Worm (Caenorhabditis elegans) whole organism, mixed stage, embryonic: ENCODE data around the gene Y102A5C.40.

Experiments used
- M03D4.4 ChIP-seq: sonication (generic microtip); optimal IDR thresholded peaks from 2 replicates; lab custom pipeline; 2017; ENCODE audit warnings: mild to moderate bottlenecking, missing genetic modification characterization, missing compliant biosample characterization
- bed-3 ChIP-seq: fragments of 200-800 bp; sonication (Bioruptor generic); optimal IDR thresholded peaks from 3 replicates; lab custom pipeline; 2018; ENCODE audit warnings: mild to moderate bottlenecking, missing genetic modification characterization, moderate library complexity, missing compliant biosample characterization
- blmp-1 ChIP-seq: fragments of 150-350 bp; optimal IDR thresholded peaks from 2 replicates; lab custom pipeline; 2014; ENCODE audit warnings: missing biosample characterization, missing genetic modification characterization
- ceh-39 ChIP-seq: fragments of 150-350 bp; optimal IDR thresholded peaks from 2 replicates; lab custom pipeline; 2014; ENCODE audit warnings: missing biosample characterization, missing genetic modification characterization
- ceh-43 ChIP-seq: fragments of 200-800 bp; sonication (Bioruptor generic); optimal IDR thresholded peaks from 2 replicates; lab custom pipeline; 2018; ENCODE audit warnings: mild to moderate bottlenecking, missing genetic modification characterization, moderate library complexity, missing compliant biosample characterization
- ceh-83 ChIP-seq: fragments of 200-800 bp; sonication (Bioruptor generic); optimal IDR thresholded peaks from 2 replicates; lab custom pipeline; 2018; ENCODE audit warnings: mild to moderate bottlenecking, missing genetic modification characterization, missing compliant biosample characterization
- ces-1 ChIP-seq: fragments of 150-350 bp; optimal IDR thresholded peaks from 2 replicates; lab custom pipeline; 2014; ENCODE audit warnings: missing biosample characterization, missing genetic modification reagents, missing genetic modification characterization
- cnd-1 ChIP-seq: fragments of 200-800 bp; sonication (Bioruptor generic); optimal IDR thresholded peaks from 2 replicates; lab custom pipeline; 2018; ENCODE audit warnings: mild to moderate bottlenecking, missing genetic modification characterization, missing compliant biosample characterization
- drap-1 ChIP-seq: fragments of 200-800 bp; sonication (Bioruptor generic); optimal IDR thresholded peaks from 3 replicates; lab custom pipeline; 2018; ENCODE audit warnings: mild to moderate bottlenecking, missing genetic modification characterization, missing compliant biosample characterization
- elt-1 ChIP-seq: sonication (generic microtip); optimal IDR thresholded peaks from 2 replicates; lab custom pipeline; 2017; ENCODE audit warnings: missing genetic modification characterization, mild to moderate bottlenecking, missing compliant biosample characterization, antibody characterized with exemption, moderate library complexity, borderline replicate concordance; ENCODE audit not compliant: insufficient read depth
- elt-3 ChIP-seq: fragments of 150-350 bp; optimal IDR thresholded peaks from 2 replicates; lab custom pipeline; 2014; ENCODE audit warnings: missing biosample characterization, missing genetic modification characterization
- flh-1 ChIP-seq: fragments of 200-800 bp; sonication (Bioruptor generic); optimal IDR thresholded peaks from 2 replicates; lab custom pipeline; 2018; ENCODE audit warnings: mild to moderate bottlenecking, missing genetic modification characterization, moderate library complexity, missing compliant biosample characterization
- ham-2 ChIP-seq: fragments of 200-800 bp; sonication (Bioruptor generic); optimal IDR thresholded peaks from 2 replicates; lab custom pipeline; 2018; ENCODE audit warnings: mild to moderate bottlenecking, missing genetic modification characterization, missing compliant biosample characterization
- hlh-1 ChIP-seq: fragments of 150-350 bp; optimal IDR thresholded peaks from 2 replicates; lab custom pipeline; 2014; ENCODE audit warnings: missing biosample characterization, missing genetic modification reagents, missing genetic modification characterization
- lin-13 ChIP-seq: fragments of 150-350 bp; optimal IDR thresholded peaks from 2 replicates; lab custom pipeline; 2014; ENCODE audit warnings: missing biosample characterization, missing genetic modification characterization
- lin-32 ChIP-seq: fragments of 200-800 bp; sonication (Bioruptor generic); optimal IDR thresholded peaks from 2 replicates; lab custom pipeline; 2018; ENCODE audit warnings: mild to moderate bottlenecking, missing genetic modification characterization, missing compliant biosample characterization
- lsy-2 ChIP-seq: fragments of 150-350 bp; optimal IDR thresholded peaks from 2 replicates; lab custom pipeline; 2014; ENCODE audit warnings: missing biosample characterization, missing genetic modification characterization
- mep-1 ChIP-seq: fragments of 150-350 bp; optimal IDR thresholded peaks from 2 replicates; lab custom pipeline; 2017; ENCODE audit warnings: missing biosample characterization, missing genetic modification reagents, missing genetic modification characterization, inconsistent platforms
- mls-2 ChIP-seq: sonication (generic microtip); optimal IDR thresholded peaks from 2 replicates; lab custom pipeline; 2016; ENCODE audit warnings: mild to moderate bottlenecking, missing genetic modification characterization, moderate library complexity, missing compliant biosample characterization
- nhr-12 ChIP-seq: fragments of 150-350 bp; optimal IDR thresholded peaks from 2 replicates; lab custom pipeline; 2014; ENCODE audit warnings: missing biosample characterization, missing genetic modification characterization
- nhr-2 ChIP-seq: fragments of 150-350 bp; optimal IDR thresholded peaks from 2 replicates; lab custom pipeline; 2014; ENCODE audit warnings: missing biosample characterization, missing genetic modification characterization
- nhr-237 ChIP-seq: fragments of 150-350 bp; optimal IDR thresholded peaks from 2 replicates; lab custom pipeline; 2014; ENCODE audit warnings: missing biosample characterization, missing genetic modification characterization
- nhr-28 ChIP-seq: fragments of 150-350 bp; optimal IDR thresholded peaks from 2 replicates; lab custom pipeline; 2014; ENCODE audit warnings: missing biosample characterization, missing genetic modification characterization
- nhr-76 ChIP-seq: sonication (generic microtip); optimal IDR thresholded peaks from 2 replicates; lab custom pipeline; 2017; ENCODE audit warnings: missing biosample characterization, missing genetic modification characterization
- pha-4 ChIP-seq: fragments of 150-350 bp; optimal IDR thresholded peaks from 2 replicates; lab custom pipeline; 2018; ENCODE audit warnings: missing biosample characterization, missing genetic modification reagents, missing genetic modification characterization
- sem-2 ChIP-seq: fragments of 200-800 bp; sonication (Bioruptor generic); optimal IDR thresholded peaks from 2 replicates; lab custom pipeline; 2018; ENCODE audit warnings: mild to moderate bottlenecking, missing genetic modification characterization, missing compliant biosample characterization
- snpc-4 ChIP-seq: fragments of 150-350 bp; optimal IDR thresholded peaks from 2 replicates; lab custom pipeline; 2014; ENCODE audit warnings: missing biosample characterization, missing genetic modification characterization
- sptf-1 ChIP-seq: sonication (generic microtip); optimal IDR thresholded peaks from 2 replicates; lab custom pipeline; 2017; ENCODE audit warnings: mild to moderate bottlenecking, missing genetic modification characterization, moderate library complexity, missing compliant biosample characterization
- unc-120 ChIP-seq: sonication (generic microtip); optimal IDR thresholded peaks from 2 replicates; lab custom pipeline; 2017; ENCODE audit warnings: missing genetic modification characterization, missing compliant biosample characterization; ENCODE audit not compliant: poor library complexity, severe bottlenecking
- unc-39 ChIP-seq: fragments of 150-350 bp; optimal IDR thresholded peaks from 2 replicates; lab custom pipeline; 2014; ENCODE audit warnings: missing biosample characterization, missing genetic modification characterization
- unc-62 ChIP-seq: fragments of 150-350 bp; optimal IDR thresholded peaks from 2 replicates; lab custom pipeline; 2014; ENCODE audit warnings: missing biosample characterization, missing genetic modification reagents, missing genetic modification characterization
- zip-8 ChIP-seq: fragments of 150-350 bp; optimal IDR thresholded peaks from 2 replicates; lab custom pipeline; 2014; ENCODE audit warnings: missing biosample characterization, missing genetic modification characterization
- ztf-11 ChIP-seq: fragments of 150-350 bp; optimal IDR thresholded peaks from 2 replicates; lab custom pipeline; 2014; ENCODE audit warnings: missing biosample characterization, missing genetic modification characterization

Gene Y102A5C.40

DNA sequence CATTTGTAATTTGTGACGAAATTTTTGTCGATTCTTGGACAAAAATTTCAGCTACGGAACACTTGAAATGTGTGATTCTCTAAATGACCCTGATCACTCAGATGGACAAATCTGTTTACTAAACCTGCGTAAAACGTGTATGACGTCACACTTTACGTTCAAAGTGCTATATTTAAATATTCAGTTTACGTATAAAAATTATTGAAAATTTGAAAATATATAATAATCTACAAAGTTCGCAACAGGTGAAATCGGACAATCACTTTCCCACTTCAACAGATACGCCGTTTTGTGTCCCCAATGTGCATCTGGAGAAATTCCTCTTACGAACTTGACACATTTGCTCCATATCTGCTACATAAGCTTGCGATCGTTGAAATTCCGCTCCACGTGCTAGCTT, 18.3 kb upstream of the Y102A5C.40 start, which contains the start of gene srh-131:
srh-131 (plus strand) TSS at position 301 of the 400 bp plus-strand sequence.
- TF ChIP-seq unc-120 (tag; lab: Kevin White, UChicago) (no peak), zip-8 (peak; percentile 53)

DNA sequence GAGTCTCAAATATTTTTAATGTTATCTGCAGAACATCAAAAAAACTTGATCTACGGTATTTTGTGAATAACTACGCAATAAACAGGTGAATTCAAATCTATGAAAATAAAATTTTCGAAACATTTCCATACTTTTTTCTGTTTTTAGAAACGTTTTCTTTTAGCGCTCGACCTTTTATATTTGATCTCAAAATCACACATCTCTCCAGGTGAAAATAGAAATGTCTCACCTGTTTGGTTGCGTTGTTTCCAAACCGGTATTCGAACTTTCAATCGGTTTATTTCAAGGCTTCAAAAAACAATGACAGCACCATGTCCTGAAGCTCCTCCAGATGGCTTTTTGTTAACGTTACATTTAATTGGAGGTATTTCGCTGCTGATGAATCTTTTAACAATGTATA, 14.2 kb upstream of the Y102A5C.40 start, which contains the start of gene sri-9:
sri-9 (plus strand) TSS at position 301 of the 400 bp plus-strand sequence.
- TF ChIP-seq sem-2, result no peak
- no peak for TF ChIP-seq nhr-76
- TF ChIP-seq snpc-4 (tag; lab: Kevin White, UChicago), result no peak
- no peak for TF ChIP-seq unc-120 (tag; lab: Kevin White, UChicago)
- TF ChIP-seq ces-1 (GFP tag; lab: Kevin White, UChicago), result no peak
- TF ChIP-seq M03D4.4 (tag; lab: Kevin White, UChicago), result no peak
- TF ChIP-seq ceh-83, result no peak
- no peak for TF ChIP-seq ceh-39 (tag; lab: Kevin White, UChicago)
- no peak for TF ChIP-seq flh-1 (GFP tag; lab: Kevin White, UChicago)
- no peak for TF ChIP-seq hlh-1
- TF ChIP-seq unc-39 (tag; lab: Kevin White, UChicago), result no peak
- no peak for TF ChIP-seq ceh-43 (GFP tag; lab: Kevin White, UChicago)
- TF ChIP-seq ham-2, result no peak
- no peak for TF ChIP-seq pha-4 (tag; lab: Kevin White, UChicago)
- no peak for TF ChIP-seq nhr-12 (tag; lab: Kevin White, UChicago)

DNA sequence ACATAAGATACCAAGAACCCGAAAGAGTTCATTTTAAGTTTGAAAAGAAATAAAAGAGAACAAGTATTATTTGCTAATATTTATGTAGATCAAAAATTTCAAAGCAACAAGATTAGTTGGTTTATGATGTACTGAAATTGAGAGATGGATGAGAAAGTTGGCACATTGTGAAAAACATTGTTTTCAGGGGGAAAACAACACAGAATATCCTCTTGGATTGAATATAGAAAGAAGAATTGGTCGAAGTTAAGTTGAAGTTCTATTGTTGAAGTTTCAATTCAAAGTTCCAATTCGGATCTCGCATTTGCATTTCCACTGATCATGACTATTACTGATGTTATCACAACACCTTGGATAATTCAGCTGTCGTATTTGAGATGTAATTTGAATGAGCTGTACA, 13.7 kb upstream of the Y102A5C.40 start:
- TF ChIP-seq cnd-1 (tag; lab: Kevin White, UChicago) (no peak), mep-1 (tag; lab: Kevin White, UChicago) (no peak), sem-2 (no peak), unc-62 (GFP tag; lab: Kevin White, UChicago) (no peak), sptf-1 (tag; lab: Kevin White, UChicago) (no peak), ces-1 (GFP tag; lab: Kevin White, UChicago) (no peak), unc-39 (tag; lab: Kevin White, UChicago) (no peak), M03D4.4 (tag; lab: Kevin White, UChicago) (no peak), ceh-83 (no peak), ceh-39 (tag; lab: Kevin White, UChicago) (no peak), blmp-1 (no peak), drap-1 (GFP tag; lab: Kevin White, UChicago) (no peak), lsy-2 (no peak), snpc-4 (tag; lab: Kevin White, UChicago) (no peak), pha-4 (tag; lab: Kevin White, UChicago) (no peak), lin-32 (GFP tag; lab: Kevin White, UChicago) (no peak), nhr-28 (tag; lab: Kevin White, UChicago) (no peak), elt-1 (tag; lab: Kevin White, UChicago) (no peak), elt-3 (tag; lab: Kevin White, UChicago) (no peak)

DNA sequence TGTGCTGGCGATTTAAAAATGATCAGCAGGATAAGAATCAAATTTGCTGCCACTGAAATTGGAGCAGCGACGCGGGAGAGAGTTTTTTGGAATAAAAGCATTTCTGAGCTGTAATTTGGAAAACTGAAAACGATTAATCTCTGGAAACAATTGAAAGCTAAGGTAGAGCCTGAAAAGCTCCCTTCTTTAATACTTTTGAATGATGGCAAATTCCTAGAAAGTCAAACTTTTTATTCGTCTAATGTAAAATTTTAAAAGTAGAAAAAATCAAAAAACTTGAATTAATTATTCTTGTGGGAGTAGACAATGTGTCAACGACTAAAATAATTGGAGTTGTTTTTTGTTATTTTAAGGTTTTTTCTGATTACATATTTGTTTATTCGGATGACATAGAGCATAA, 13.3 kb upstream of the Y102A5C.40 start, which contains the start of gene str-217:
str-217 (minus strand) TSS at position 101 of the 400 bp plus-strand sequence.
- TF ChIP-seq zip-8, result no peak
- no peak for TF ChIP-seq lin-32 (GFP tag; lab: Kevin White, UChicago)
- TF ChIP-seq unc-39 (tag; lab: Kevin White, UChicago), result no peak
- no peak for TF ChIP-seq M03D4.4 (tag; lab: Kevin White, UChicago)
- no peak for TF ChIP-seq mep-1 (tag; lab: Kevin White, UChicago)
- no peak for TF ChIP-seq ceh-39 (tag; lab: Kevin White, UChicago)
- TF ChIP-seq ceh-83, result no peak
- no peak for TF ChIP-seq drap-1 (GFP tag; lab: Kevin White, UChicago)
- TF ChIP-seq elt-1 (tag; lab: Kevin White, UChicago), result no peak
- TF ChIP-seq nhr-12 (tag; lab: Kevin White, UChicago), result no peak
- TF ChIP-seq unc-62 (GFP tag; lab: Kevin White, UChicago), result no peak
- TF ChIP-seq ztf-11, result no peak
- no peak for TF ChIP-seq nhr-237 (tag; lab: Kevin White, UChicago)
- no peak for TF ChIP-seq hlh-1
- no peak for TF ChIP-seq blmp-1
- no peak for TF ChIP-seq nhr-2 (tag; lab: Kevin White, UChicago)
- no peak for TF ChIP-seq flh-1 (GFP tag; lab: Kevin White, UChicago)
- TF ChIP-seq ces-1 (GFP tag; lab: Kevin White, UChicago), result no peak

DNA sequence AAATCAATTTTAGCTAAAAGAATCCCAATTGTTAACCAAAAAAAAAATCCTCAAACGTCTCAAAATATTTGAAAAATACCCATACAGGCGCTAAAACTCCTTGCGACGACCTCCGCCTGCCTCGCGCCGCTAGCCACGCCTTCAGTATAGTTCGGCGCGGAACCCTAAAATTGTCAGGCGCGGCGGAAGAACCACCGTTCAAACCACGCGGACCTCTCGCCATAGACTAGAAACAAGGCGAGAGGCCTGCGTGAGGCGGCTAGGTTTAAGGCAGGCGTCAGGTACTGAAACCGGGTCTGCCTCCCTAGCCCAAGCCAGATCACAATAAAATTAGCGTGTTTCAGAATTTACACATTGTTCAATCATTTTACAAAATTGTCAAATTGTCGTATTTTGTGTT, 5.4 kb upstream of the Y102A5C.40 start:
- TF ChIP-seq nhr-76 (no peak), pha-4 (tag; lab: Kevin White, UChicago) (no peak), bed-3 (no peak), nhr-2 (tag; lab: Kevin White, UChicago) (no peak), lin-13 (tag; lab: Kevin White, UChicago) (no peak), mls-2 (no peak), sptf-1 (tag; lab: Kevin White, UChicago) (no peak), ceh-83 (no peak), mep-1 (tag; lab: Kevin White, UChicago) (no peak), unc-120 (tag; lab: Kevin White, UChicago) (no peak), nhr-12 (tag; lab: Kevin White, UChicago) (no peak), ham-2 (no peak), cnd-1 (tag; lab: Kevin White, UChicago) (no peak)
